Worm (Caenorhabditis elegans) whole organism, dauer: ENCODE results near the gene gly-13.

Experiments
- unc-62 ChIP-seq: sonication (generic microtip); optimal IDR thresholded peaks from 2 replicates; lab custom pipeline; 2017; ENCODE audit warnings: missing biosample characterization, missing genetic modification reagents, missing genetic modification characterization

Gene gly-13

DNA sequence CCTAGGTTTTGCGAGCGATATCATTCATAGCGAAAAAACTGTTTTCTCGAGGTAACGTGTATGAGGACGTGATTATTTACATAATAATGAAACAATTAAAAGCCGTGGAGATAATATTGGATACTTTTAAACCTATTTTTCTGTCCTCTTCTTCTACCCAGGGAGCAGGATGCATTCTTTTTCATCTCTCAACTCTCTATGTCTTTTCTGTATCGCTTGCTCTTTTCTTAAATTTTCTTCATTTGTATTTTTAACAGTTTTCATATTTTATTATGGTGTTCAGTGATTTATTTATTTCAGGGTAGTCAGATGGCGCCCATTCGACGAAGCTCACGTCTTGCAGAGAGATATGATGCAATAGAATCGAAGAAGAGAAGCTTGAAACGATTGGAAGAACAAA is 17.8 kb downstream of the gly-13 start, which contains the start of gene B0416.4:
TSS of gene B0416.4 (plus strand) at position 301 of the 400 bp plus-strand sequence.
- no peak for TF ChIP-seq unc-62 (GFP tag; lab: Kevin White, UChicago)

DNA sequence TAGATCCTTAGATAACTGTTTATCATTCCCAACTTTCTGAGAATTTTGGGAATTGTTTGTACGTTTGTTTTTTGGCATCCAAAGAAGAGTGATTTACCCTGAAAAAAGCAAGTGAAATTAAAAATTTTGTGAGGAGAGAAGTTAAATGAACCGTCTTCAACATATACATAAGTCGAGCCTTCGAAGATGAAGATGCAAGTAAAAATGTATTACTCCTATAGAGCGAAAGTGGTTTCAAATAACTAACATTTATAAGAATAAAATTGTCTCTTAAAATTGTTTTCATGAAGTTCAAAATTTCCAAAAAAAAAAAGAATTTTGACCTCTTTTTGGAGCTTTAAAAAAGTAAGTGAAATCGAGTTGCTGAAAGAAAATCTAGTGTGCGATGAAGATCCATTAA is 21.8 kb downstream of the gly-13 start, which contains the start of gene B0416.10:
TSS of gene B0416.10 (minus strand) at position 101 of the 400 bp plus-strand sequence.
- no peak for TF ChIP-seq unc-62 (GFP tag; lab: Kevin White, UChicago)

ce11 chrX:9271886-9272285 is 24.5 kb downstream of the gly-13 start:
- TF ChIP-seq unc-62 (GFP tag; lab: Kevin White, UChicago), result no peak

- no peak for TF ChIP-seq unc-62 (GFP tag; lab: Kevin White, UChicago)
Measured at ce11 chrX:9270753-9271152, 25.7 kb downstream of the gly-13 start, which contains the start of gene B0416.5. Gene B0416.5 (minus strand): TSS chrX:9270853.

DNA sequence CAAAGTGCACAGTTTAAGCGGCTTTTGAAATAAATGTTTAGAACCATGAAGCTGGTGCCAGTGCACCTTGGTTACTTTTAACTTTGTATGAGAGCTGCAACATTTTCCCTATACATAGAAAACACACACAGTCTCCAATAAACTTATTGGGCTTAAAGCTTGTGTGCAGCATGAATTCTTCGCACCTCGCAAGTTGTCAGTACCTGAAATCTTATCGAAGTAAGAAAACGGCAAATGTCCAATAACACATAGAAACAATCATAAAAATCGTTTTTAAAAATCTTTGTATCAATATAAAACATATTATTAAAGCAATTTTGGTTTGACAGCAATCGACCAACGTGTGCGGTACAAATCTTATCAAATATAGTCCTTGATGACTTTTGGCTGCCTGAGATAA is 28.0 kb downstream of the gly-13 start:
- TF ChIP-seq unc-62 (GFP tag; lab: Kevin White, UChicago), result no peak

DNA sequence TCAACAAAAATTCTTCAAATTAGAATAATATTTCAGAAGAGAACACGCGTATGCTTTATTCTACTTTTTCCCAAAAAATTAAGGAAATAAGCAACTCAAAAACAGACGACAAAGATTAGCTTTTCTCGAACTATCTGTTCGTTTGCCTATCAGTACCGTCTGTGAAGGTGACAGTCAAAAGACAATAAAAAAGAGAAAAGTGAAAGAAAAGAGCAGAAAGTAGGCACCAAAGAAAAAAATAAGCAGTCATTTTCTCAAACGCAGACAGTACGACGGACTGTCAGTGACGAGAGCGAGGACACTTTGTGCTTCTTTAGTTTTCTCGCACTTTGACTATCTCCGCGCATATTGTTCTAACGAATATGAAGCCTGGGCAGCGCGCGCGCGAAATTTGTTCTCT is 29.9 kb downstream of the gly-13 start:
- no peak for TF ChIP-seq unc-62 (GFP tag; lab: Kevin White, UChicago)

DNA sequence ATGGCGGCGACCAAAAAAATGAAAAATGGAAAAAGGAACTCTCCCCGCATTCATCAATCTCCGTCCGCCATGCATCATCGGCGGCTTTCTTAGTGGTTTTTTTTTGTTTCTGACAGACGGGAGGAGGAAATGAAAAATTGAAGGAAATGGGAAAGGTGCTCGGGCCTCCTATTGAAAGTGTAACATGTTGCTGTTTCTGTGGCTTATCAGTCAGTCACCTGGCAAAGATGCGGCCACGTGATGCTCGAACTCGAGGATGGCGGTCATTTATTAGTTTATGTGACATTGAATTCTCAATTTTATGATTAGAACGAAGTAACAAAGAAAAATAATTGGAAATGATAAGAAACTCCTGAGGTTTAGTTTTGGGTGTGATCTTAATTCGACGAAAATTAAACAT is 31.8 kb downstream of the gly-13 start:
- TF ChIP-seq unc-62 (GFP tag; lab: Kevin White, UChicago), result no peak

DNA sequence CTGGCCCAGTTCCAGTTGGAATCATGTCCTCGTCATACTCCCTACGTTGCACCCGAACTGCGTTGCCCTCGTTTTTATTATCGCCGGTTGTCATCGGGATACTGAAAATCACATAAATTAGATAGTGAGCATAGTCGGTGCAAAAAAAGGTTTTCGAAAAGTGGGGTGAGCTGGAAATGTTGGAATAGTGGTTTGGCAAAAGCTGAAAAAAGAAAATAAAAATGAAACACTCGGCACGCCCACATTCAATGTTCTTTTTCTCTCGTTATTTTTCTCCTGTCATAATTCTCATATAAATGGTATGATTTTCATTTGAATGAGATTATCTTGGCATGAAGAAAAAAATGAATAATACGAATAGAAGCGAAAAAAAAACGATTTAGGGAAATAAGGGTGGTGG is 32.2 kb downstream of the gly-13 start, which contains the start of gene F18G5.6:
TSS of gene F18G5.6 (minus strand) at position 101 of the 400 bp plus-strand sequence.
- no peak for TF ChIP-seq unc-62 (GFP tag; lab: Kevin White, UChicago)

DNA sequence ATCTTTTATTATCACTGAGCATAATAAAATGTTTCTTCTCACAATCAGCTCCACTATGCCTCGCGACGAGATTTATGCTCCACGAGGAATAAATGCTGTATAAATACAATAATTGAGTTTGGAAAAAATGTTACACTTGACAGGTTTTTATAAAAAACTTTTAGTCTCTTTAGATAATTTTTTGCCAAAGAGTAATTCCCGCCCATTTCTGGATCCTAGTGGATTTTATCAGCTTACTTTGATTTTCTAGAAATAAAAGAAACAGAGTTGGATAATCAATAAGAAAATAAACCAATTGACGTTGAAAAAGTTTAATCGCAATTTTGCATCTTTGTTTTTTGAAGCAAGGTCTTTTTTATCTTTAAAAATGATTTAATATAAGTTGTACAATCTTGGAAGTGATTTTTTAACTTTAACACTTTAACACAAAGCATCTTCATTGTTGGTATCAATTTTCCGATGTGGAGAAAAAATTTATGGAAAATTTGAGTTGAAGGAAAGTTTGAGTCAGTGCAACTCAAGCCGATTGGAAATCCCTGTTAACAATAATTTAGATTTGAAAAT is 34.7 kb downstream of the gly-13 start:
- no peak for TF ChIP-seq unc-62 (GFP tag; lab: Kevin White, UChicago)

- TF ChIP-seq unc-62 (GFP tag; lab: Kevin White, UChicago), result no peak
Measured at ce11 chrX:9259552-9259951, 36.9 kb downstream of the gly-13 start, which contains the start of gene F18G5.1. Gene F18G5.1 (plus strand): TSS chrX:9259852.

ce11 chrX:9255993-9256392 is 40.4 kb downstream of the gly-13 start:
- TF ChIP-seq unc-62 (GFP tag; lab: Kevin White, UChicago), result no peak

- TF ChIP-seq unc-62 (GFP tag; lab: Kevin White, UChicago), result no peak
Measured at ce11 chrX:9251488-9251887, 44.9 kb downstream of the gly-13 start, which contains the start of gene pes-8. Gene pes-8 (plus strand): TSS chrX:9251788.

- TF ChIP-seq unc-62 (GFP tag; lab: Kevin White, UChicago), result no peak
Measured at ce11 chrX:9248083-9248805, 48.2 kb downstream of the gly-13 start.

DNA sequence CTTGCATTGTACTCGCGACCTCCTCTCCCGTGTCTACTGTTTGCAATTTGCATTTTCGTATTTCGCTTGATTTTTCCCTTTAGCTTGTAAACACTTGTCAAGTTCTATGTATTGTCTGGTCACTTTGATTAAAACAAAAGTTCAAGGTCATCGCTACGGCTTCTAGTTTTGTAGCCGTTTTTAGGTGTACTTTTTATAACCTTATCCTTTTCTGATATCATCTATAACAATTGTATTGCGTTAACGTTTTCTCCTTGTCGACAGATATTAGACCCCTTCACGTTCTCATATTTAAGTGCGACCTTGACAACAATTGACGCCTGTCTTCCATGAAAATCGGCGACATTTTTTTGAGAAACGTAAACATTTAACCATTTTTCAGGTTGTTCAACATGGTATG is 49.8 kb downstream of the gly-13 start:
- TF ChIP-seq unc-62 (GFP tag; lab: Kevin White, UChicago), result no peak
